Worm (Caenorhabditis elegans): ENCODE measurements around the gene C17F4.2.
"Not testable (repeated sequence)": the region's sequence is repeated elsewhere in the genome, so short reads cannot be mapped to it uniquely, and the experiment has no call there.

DNA sequence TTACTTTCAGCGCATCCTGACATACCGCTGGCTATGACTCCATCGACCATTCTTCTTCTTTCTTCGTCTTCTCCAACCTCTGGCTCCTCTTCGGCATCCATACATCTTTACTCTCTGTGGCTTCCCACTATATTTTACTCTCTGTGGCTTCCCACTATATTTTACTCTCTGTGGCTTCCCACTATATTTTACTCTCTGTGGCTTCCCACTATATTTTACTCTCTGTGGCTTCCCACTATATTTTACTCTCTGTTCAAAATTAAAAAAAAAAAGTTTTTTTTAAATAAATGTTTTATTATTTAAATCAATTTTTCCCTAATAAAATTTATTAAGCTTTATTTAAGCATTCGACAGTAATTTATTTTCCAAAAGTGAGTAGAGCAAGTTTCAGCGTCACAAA lies 42.1 kb downstream of the C17F4.2 start, which contains the start of gene F39E9.14:
- TF ChIP-seq pes-1 (GFP tag; IDR thresholded peaks at IDR 0.05); hnd-1 (tag; optimal IDR thresholded peaks at IDR 0.05); ama-1 (optimal IDR thresholded peaks at IDR 0.05); tbx-11 (GFP tag; IDR thresholded peaks at IDR 0.05); tbx-37 (GFP tag; conservative IDR thresholded peaks at IDR 0.05); ceh-36 (tag; optimal IDR thresholded peaks at IDR 0.05); tra-4 (tag; optimal IDR thresholded peaks at IDR 0.05): not testable (repeated sequence)
